Worm (Caenorhabditis elegans): ENCODE measurements around the gene F45F2.11.

DNA sequence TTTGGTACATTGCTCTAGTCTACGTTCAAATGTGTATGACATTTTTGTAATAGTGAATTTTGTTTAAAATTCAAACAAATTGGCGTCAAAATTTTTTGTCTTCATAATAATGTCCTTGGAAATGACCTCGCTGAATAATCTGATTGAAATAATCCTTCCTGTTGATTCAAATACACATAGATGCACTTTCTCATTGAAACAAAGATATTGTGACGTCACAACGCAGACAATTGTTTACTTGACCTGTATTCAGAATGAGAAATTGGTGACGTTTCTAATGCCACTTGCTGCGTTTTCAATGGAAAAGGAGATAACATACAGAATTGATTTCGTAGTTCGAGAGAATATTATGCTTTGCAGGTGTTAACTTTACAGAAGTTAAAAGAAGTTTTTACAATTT, 13.2 kb upstream of the F45F2.11 start:
- TF ChIP-seq nhr-28 (tag; optimal IDR thresholded peaks at IDR 0.05) (no peak), tbx-2 (tag; optimal IDR thresholded peaks at IDR 0.05) (no peak), nhr-76 (tag; optimal IDR thresholded peaks at IDR 0.05) (no peak), nhr-11 (tag; optimal IDR thresholded peaks at IDR 0.05) (no peak), ZK546.5 (tag; optimal IDR thresholded peaks at IDR 0.05) (no peak), lin-15B (tag; optimal IDR thresholded peaks at IDR 0.05) (no peak), skn-1 (tag; optimal IDR thresholded peaks at IDR 0.05) (no peak), ama-1 (optimal IDR thresholded peaks at IDR 0.05) (no peak), lsy-12 (tag; optimal IDR thresholded peaks at IDR 0.05) (no peak), elt-3 (tag; optimal IDR thresholded peaks at IDR 0.05) (no peak), fkh-10 (GFP tag; optimal IDR thresholded peaks at IDR 0.05) (no peak)
